Fruit fly (Drosophila melanogaster): Measurements from ENCODE around the gene CG15211.

CG15211 gene

DNA sequence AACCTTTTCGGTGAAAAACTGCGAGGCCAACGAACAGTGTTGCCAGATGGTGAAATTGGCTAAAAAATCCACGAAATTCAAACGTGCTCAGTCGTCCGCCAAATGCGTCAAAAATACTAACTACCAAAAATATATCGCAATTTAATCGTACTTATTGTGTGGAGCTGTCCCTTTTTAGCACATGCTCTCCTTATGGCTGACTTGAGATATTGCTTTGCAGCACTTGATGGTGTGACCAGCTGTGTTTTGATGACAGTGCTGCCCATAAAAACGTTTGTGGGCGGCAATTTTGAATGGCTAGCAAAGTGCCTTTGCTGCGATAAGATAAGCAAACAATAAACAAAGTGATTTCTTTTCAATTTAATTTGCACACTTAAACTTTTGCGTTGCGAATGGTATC lies 8.1 kb upstream of the CG15211 start, which contains the start of gene Tango5 (continued):
- no peak for TF ChIP-seq CG9437 (GFP tag; optimal IDR thresholded peaks at IDR 0.05)
- no peak for TF ChIP-seq dysf (GFP tag; IDR thresholded peaks at IDR 0.05)
- peak; percentile 40 for TF ChIP-seq CG2712 (tag; optimal IDR thresholded peaks at IDR 0.05)
- no peak for TF ChIP-seq CG4328 (GFP tag; optimal IDR thresholded peaks at IDR 0.05)
- no peak for TF ChIP-seq bcd (GFP tag; optimal IDR thresholded peaks at IDR 0.05)
- TF ChIP-seq CHES-1-like (GFP tag; optimal IDR thresholded peaks at IDR 0.05): peak; percentile 21
- TF ChIP-seq CG16813 (GFP tag; IDR thresholded peaks at IDR 0.05; ENCODE audit: partially characterized antibody): peak; percentile 57
- 0 out of 2 replicates have a peak, but pooled peaks have one; percentile 42 for TF ChIP-seq bbx (GFP tag; IDR thresholded peaks at IDR 0.05; ENCODE audit: partially characterized antibody)
- peak; percentile 38; the same call in 1 of the 3 replicates for TF ChIP-seq CG17361 (GFP tag; IDR thresholded peaks at IDR 0.05)
- TF ChIP-seq CG17359 (tag; optimal IDR thresholded peaks at IDR 0.05): no peak
- no peak for TF ChIP-seq esg (GFP tag; conservative IDR thresholded peaks at IDR 0.05)
- peak; percentile 72 for TF ChIP-seq her (GFP tag; optimal IDR thresholded peaks at IDR 0.05)
- TF ChIP-seq Sin3A (optimal IDR thresholded peaks at IDR 0.05): peak; percentile 94
- TF ChIP-seq CG32767 (GFP tag; IDR thresholded peaks at IDR 0.05): no peak
- no peak for TF ChIP-seq CG1529 (GFP tag; optimal IDR thresholded peaks at IDR 0.05)
- no peak for TF ChIP-seq CG9817 (tag; optimal IDR thresholded peaks at IDR 0.05)
- peak; percentile 58 for TF ChIP-seq CG33213 (GFP tag; optimal IDR thresholded peaks at IDR 0.05)
- no peak for TF ChIP-seq Bteb2 (GFP tag; optimal IDR thresholded peaks at IDR 0.05)
- TF ChIP-seq CG9609 (GFP tag; optimal IDR thresholded peaks at IDR 0.05): no peak
- peak; percentile 9 for TF ChIP-seq CG12391 (tag; optimal IDR thresholded peaks at IDR 0.05)
- no peak for TF ChIP-seq btn (GFP tag; optimal IDR thresholded peaks at IDR 0.05)
- TF ChIP-seq CG1233 (GFP tag; optimal IDR thresholded peaks at IDR 0.05): no peak
- peak; percentile 63 for TF ChIP-seq CG12659 (GFP tag; optimal IDR thresholded peaks at IDR 0.05)
- no peak for TF ChIP-seq nerfin-2 (GFP tag; IDR thresholded peaks at IDR 0.05; ENCODE audit: partially characterized antibody)
- no peak for TF ChIP-seq CG9215 (GFP tag; IDR thresholded peaks at IDR 0.05)
- peak; percentile 85 for TF ChIP-seq ftz-f1 (GFP tag; optimal IDR thresholded peaks at IDR 0.05)
- TF ChIP-seq Kr (GFP tag; optimal IDR thresholded peaks at IDR 0.05): no peak
- TF ChIP-seq NK7.1 (GFP tag; optimal IDR thresholded peaks at IDR 0.05): no peak
- TF ChIP-seq Tbp (GFP tag; optimal IDR thresholded peaks at IDR 0.05): no peak
- no peak for TF ChIP-seq Gug (GFP tag; IDR thresholded peaks at IDR 0.05)
- TF ChIP-seq E2f2 (GFP tag; IDR thresholded peaks at IDR 0.05): peak; percentile 99
- no peak for TF ChIP-seq sima (GFP tag; optimal IDR thresholded peaks at IDR 0.05)
- no peak for TF ChIP-seq NfI (GFP tag; optimal IDR thresholded peaks at IDR 0.05)
- TF ChIP-seq Hr78 (GFP tag; optimal IDR thresholded peaks at IDR 0.05): no peak
- no peak for TF ChIP-seq CG13775 (GFP tag; optimal IDR thresholded peaks at IDR 0.05)
- TF ChIP-seq CG31441 (GFP tag; IDR thresholded peaks at IDR 0.05): 0 out of 2 replicates have a peak, but pooled peaks have one; percentile 15
- TF ChIP-seq CG7839 (tag; optimal IDR thresholded peaks at IDR 0.05): no peak
- TF ChIP-seq CG4424 (GFP tag; optimal IDR thresholded peaks at IDR 0.05): no peak
- peak; percentile 32 for TF ChIP-seq zen (tag; optimal IDR thresholded peaks at IDR 0.05)
- TF ChIP-seq CG18262 (tag; optimal IDR thresholded peaks at IDR 0.05): no peak
- TF ChIP-seq kah (GFP tag; optimal IDR thresholded peaks at IDR 0.05): no peak
- TF ChIP-seq CG15514 (GFP tag; optimal IDR thresholded peaks at IDR 0.05): peak; percentile 58
- peak; percentile 79 for TF ChIP-seq trem (tag; optimal IDR thresholded peaks at IDR 0.05)
- TF ChIP-seq Sox100B (GFP tag; optimal IDR thresholded peaks at IDR 0.05): no peak
- TF ChIP-seq Fer1 (GFP tag; optimal IDR thresholded peaks at IDR 0.05): no peak
- no peak for TF ChIP-seq ara (GFP tag; IDR thresholded peaks at IDR 0.05)
- no peak for TF ChIP-seq CG6765 (GFP tag; optimal IDR thresholded peaks at IDR 0.05)
- TF ChIP-seq Xbp1 (GFP tag; optimal IDR thresholded peaks at IDR 0.05): no peak
- peak; percentile 84 for TF ChIP-seq stwl (tag; optimal IDR thresholded peaks at IDR 0.05)
- no peak for TF ChIP-seq CG5180 (GFP tag; optimal IDR thresholded peaks at IDR 0.05)
- no peak for TF ChIP-seq Hr39 (optimal IDR thresholded peaks at IDR 0.05)
- TF ChIP-seq Dref (GFP tag; IDR thresholded peaks at IDR 0.05): peak; percentile 49
